Fruit fly (Drosophila melanogaster): ENCODE data around the gene aay.

Gene aay

DNA sequence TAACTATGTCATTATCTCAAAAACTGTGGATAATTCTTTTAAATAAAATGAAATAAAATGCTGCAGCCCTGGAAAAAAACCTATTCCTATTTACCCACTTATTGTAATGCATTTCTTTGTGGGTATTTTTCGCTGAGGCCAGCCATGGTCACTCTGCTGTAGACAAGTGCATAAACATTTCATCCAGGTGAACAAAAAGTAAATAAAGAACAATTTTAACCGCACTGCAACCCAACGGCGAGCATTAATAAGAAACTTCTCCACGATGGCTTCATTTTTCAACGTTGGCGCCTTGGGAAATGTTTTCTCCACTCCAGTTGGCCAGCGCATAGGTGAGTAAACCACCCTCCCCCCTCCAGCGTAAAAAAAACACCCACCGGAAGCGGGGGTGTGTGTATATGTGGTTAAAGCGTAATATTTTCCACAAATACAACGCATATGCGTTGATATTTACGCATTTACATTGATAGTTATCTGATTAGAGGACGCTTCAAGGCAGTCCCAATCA lies 23.7 kb downstream of the aay start, which contains the start of gene CG3529 (continued):
- TF ChIP-seq CG9727 (GFP tag; optimal IDR thresholded peaks at IDR 0.05), result peak; percentile 40
- TF ChIP-seq CG16863 (GFP tag; optimal IDR thresholded peaks at IDR 0.05), result no peak
- TF ChIP-seq fru (optimal IDR thresholded peaks at IDR 0.05), result no peak
- no peak for TF ChIP-seq cas (GFP tag; IDR thresholded peaks at IDR 0.05)
- peak; percentile 47 for TF ChIP-seq Myb (GFP tag; optimal IDR thresholded peaks at IDR 0.05)
- TF ChIP-seq CG6813 (GFP tag; optimal IDR thresholded peaks at IDR 0.05), result no peak
- TF ChIP-seq NC2α (GFP tag; optimal IDR thresholded peaks at IDR 0.05), result no peak
- TF ChIP-seq CG2129 (GFP tag; IDR thresholded peaks at IDR 0.05; ENCODE audit: partially characterized antibody), result no peak
- no peak for TF ChIP-seq Optix (GFP tag; IDR thresholded peaks at IDR 0.05)
- no peak for TF ChIP-seq bowl (GFP tag; IDR thresholded peaks at IDR 0.05)
- TF ChIP-seq CG10267 (tag; optimal IDR thresholded peaks at IDR 0.05), result peak; percentile 43
- TF ChIP-seq ATbp (GFP tag; optimal IDR thresholded peaks at IDR 0.05), result peak; percentile 34
- TF ChIP-seq CG2199 (GFP tag; IDR thresholded peaks at IDR 0.05), result no peak
- TF ChIP-seq ci (GFP tag; IDR thresholded peaks at IDR 0.05), result peak; percentile 54; the same call in 1 of the 3 replicates
- TF ChIP-seq CG14014 (GFP tag; IDR thresholded peaks at IDR 0.05), result no peak
- TF ChIP-seq CG2889 (GFP tag; IDR thresholded peaks at IDR 0.05), result no peak
- TF ChIP-seq eyg (GFP tag; optimal IDR thresholded peaks at IDR 0.05), result no peak
- TF ChIP-seq CG12391 (tag; optimal IDR thresholded peaks at IDR 0.05), result peak; percentile 39
- TF ChIP-seq nerfin-1 (tag; optimal IDR thresholded peaks at IDR 0.05), result peak; percentile 87
- TF ChIP-seq Fer2 (tag; optimal IDR thresholded peaks at IDR 0.05), result no peak
- no peak for TF ChIP-seq Aef1 (GFP tag; IDR thresholded peaks at IDR 0.05)
- no peak for TF ChIP-seq otp (GFP tag; IDR thresholded peaks at IDR 0.05)
- TF ChIP-seq CG10209 (GFP tag; optimal IDR thresholded peaks at IDR 0.05), result peak; percentile 8
- no peak for TF ChIP-seq CG17802 (tag; optimal IDR thresholded peaks at IDR 0.05)
- TF ChIP-seq hth (optimal IDR thresholded peaks at IDR 0.05), result no peak
- 0 out of 3 replicates have a peak, but pooled peaks have one; percentile 28 for TF ChIP-seq so (GFP tag; IDR thresholded peaks at IDR 0.05)
- TF ChIP-seq CG33213 (GFP tag; optimal IDR thresholded peaks at IDR 0.05), result peak; percentile 42
- TF ChIP-seq CG11456 (GFP tag; IDR thresholded peaks at IDR 0.05), result no peak
- TF ChIP-seq pzg (GFP tag; optimal IDR thresholded peaks at IDR 0.05), result peak; percentile 69
- no peak for TF ChIP-seq CG11085 (GFP tag; IDR thresholded peaks at IDR 0.05)
- no peak for TF ChIP-seq abd-A (tag; optimal IDR thresholded peaks at IDR 0.05)
- TF ChIP-seq Tbp (GFP tag; optimal IDR thresholded peaks at IDR 0.05), result no peak
- TF ChIP-seq shn (GFP tag; optimal IDR thresholded peaks at IDR 0.05), result no peak
- peak; percentile 27; the same call in 1 of the 2 replicates for TF ChIP-seq H2.0 (GFP tag; IDR thresholded peaks at IDR 0.05)
- TF ChIP-seq Elba2 (GFP tag; optimal IDR thresholded peaks at IDR 0.05), result no peak
- 0 out of 2 replicates have a peak, but pooled peaks have one; percentile 26 for TF ChIP-seq nerfin-2 (GFP tag; IDR thresholded peaks at IDR 0.05; ENCODE audit: partially characterized antibody)
- peak; percentile 89 for TF ChIP-seq crol (GFP tag; IDR thresholded peaks at IDR 0.05)
- TF ChIP-seq mirr (GFP tag; optimal IDR thresholded peaks at IDR 0.05), result no peak
- TF ChIP-seq vnd (GFP tag; IDR thresholded peaks at IDR 0.05; ENCODE audit: partially characterized antibody), result no peak
- TF ChIP-seq Side (GFP tag; optimal IDR thresholded peaks at IDR 0.05), result no peak
- TF ChIP-seq kah (GFP tag; optimal IDR thresholded peaks at IDR 0.05), result peak; percentile 44
- no peak for TF ChIP-seq run (tag; optimal IDR thresholded peaks at IDR 0.05)
- TF ChIP-seq ab (GFP tag; optimal IDR thresholded peaks at IDR 0.05), result no peak
- no peak for TF ChIP-seq tx (GFP tag; optimal IDR thresholded peaks at IDR 0.05)
- TF ChIP-seq br (optimal IDR thresholded peaks at IDR 0.05), result no peak
- no peak for TF ChIP-seq CG18619 (GFP tag; optimal IDR thresholded peaks at IDR 0.05)
- no peak for TF ChIP-seq Gsc (GFP tag; IDR thresholded peaks at IDR 0.05)
- TF ChIP-seq Xrp1 (GFP tag; IDR thresholded peaks at IDR 0.05), result no peak
- no peak for TF ChIP-seq zen (tag; optimal IDR thresholded peaks at IDR 0.05)
- no peak for TF ChIP-seq Dref (GFP tag; IDR thresholded peaks at IDR 0.05)
- TF ChIP-seq CG31224 (GFP tag; IDR thresholded peaks at IDR 0.05), result no peak
- no peak for TF ChIP-seq hkb (optimal IDR thresholded peaks at IDR 0.05)
- 0 out of 2 replicates have a peak, but pooled peaks have one; percentile 23 for TF ChIP-seq hkb (GFP tag; IDR thresholded peaks at IDR 0.05)

Measured in whole organism, embryonic.